Worm (Caenorhabditis elegans) whole organism, L1 larva: ENCODE results near the gene K07C5.13.

ENCODE experiments used
- C34B4.2 ChIP-seq: sonication (generic microtip); optimal IDR thresholded peaks from 2 replicates; lab custom pipeline; 2017; ENCODE audit warnings: mild to moderate bottlenecking, missing genetic modification characterization, missing compliant biosample characterization
- F16B12.6 ChIP-seq: fragments of 150-350 bp; optimal IDR thresholded peaks from 2 replicates; lab custom pipeline; 2014; ENCODE audit warnings: missing biosample characterization, missing genetic modification characterization
- Y116A8C.19 ChIP-seq: sonication (generic microtip); optimal IDR thresholded peaks from 2 replicates; lab custom pipeline; 2016; ENCODE audit warnings: missing compliant biosample characterization, missing genetic modification characterization, borderline replicate concordance
- aha-1 ChIP-seq: fragments of 150-350 bp; optimal IDR thresholded peaks from 2 replicates; lab custom pipeline; 2014; ENCODE audit warnings: missing biosample characterization, missing genetic modification characterization
- alr-1 ChIP-seq: fragments of 200-800 bp; sonication (Bioruptor generic); optimal IDR thresholded peaks from 2 replicates; lab custom pipeline; 2018; ENCODE audit warnings: borderline replicate concordance, mild to moderate bottlenecking, missing genetic modification characterization, missing compliant biosample characterization
- ama-1 ChIP-seq: fragments of 150-350 bp; optimal IDR thresholded peaks from 2 replicates; lab custom pipeline; 2014
- ceh-63 ChIP-seq: fragments of 200-800 bp; sonication (Bioruptor generic); optimal IDR thresholded peaks from 2 replicates; lab custom pipeline; 2018; ENCODE audit warnings: mild to moderate bottlenecking, missing genetic modification characterization, missing compliant biosample characterization
- ceh-8 ChIP-seq: fragments of 200-800 bp; sonication (Bioruptor generic); optimal IDR thresholded peaks from 2 replicates; lab custom pipeline; 2018; ENCODE audit warnings: mild to moderate bottlenecking, missing genetic modification characterization, moderate library complexity, missing compliant biosample characterization
- ceh-82 ChIP-seq, 3 experiments: fragments of 150-350 bp in 1 of 3; sonication (generic microtip) in 2 of 3; optimal IDR thresholded peaks; 2 replicates each; lab custom pipeline; 2014 to 2017; ENCODE audit warnings: missing biosample characterization in 3 of 3, missing genetic modification characterization in 3 of 3
- ceh-90 ChIP-seq: sonication (generic microtip); optimal IDR thresholded peaks from 2 replicates; lab custom pipeline; 2016; ENCODE audit warnings: missing genetic modification characterization, missing compliant biosample characterization
- ces-1 ChIP-seq: fragments of 150-350 bp; optimal IDR thresholded peaks from 2 replicates; lab custom pipeline; 2014; ENCODE audit warnings: missing biosample characterization, missing genetic modification reagents, missing genetic modification characterization
- dsc-1 ChIP-seq: sonication (generic microtip); optimal IDR thresholded peaks from 2 replicates; lab custom pipeline; 2016; ENCODE audit warnings: mild to moderate bottlenecking, missing genetic modification characterization, missing compliant biosample characterization
- efl-3 ChIP-seq: fragments of 200-800 bp; sonication (Bioruptor generic); optimal IDR thresholded peaks from 2 replicates; lab custom pipeline; 2018; ENCODE audit warnings: mild to moderate bottlenecking, missing genetic modification characterization, missing compliant biosample characterization
- elt-2 ChIP-seq: sonication (generic microtip); optimal IDR thresholded peaks from 2 replicates; lab custom pipeline; 2016; ENCODE audit warnings: missing genetic modification characterization, mild to moderate bottlenecking, inconsistent platforms, missing compliant biosample characterization, missing genetic modification reagents
- elt-3 ChIP-seq, 6 experiments: fragments of 150-350 bp in 1 of 6; sonication (generic microtip); optimal IDR thresholded peaks; 2 replicates each; lab custom pipeline; 2017 to 2018; ENCODE audit warnings: missing biosample characterization in 6 of 6, missing genetic modification characterization in 6 of 6, inconsistent platforms in 1 of 6
- fkh-10 ChIP-seq: sonication (generic microtip); optimal IDR thresholded peaks from 2 replicates; lab custom pipeline; 2017; ENCODE audit warnings: missing biosample characterization, missing genetic modification reagents, missing genetic modification characterization
- fkh-4 ChIP-seq: sonication (generic microtip); optimal IDR thresholded peaks from 2 replicates; lab custom pipeline; 2016; ENCODE audit warnings: missing compliant biosample characterization, missing genetic modification characterization, borderline replicate concordance
- fos-1 ChIP-seq: fragments of 150-350 bp; optimal IDR thresholded peaks from 2 replicates; lab custom pipeline; 2014; ENCODE audit warnings: missing biosample characterization, missing genetic modification characterization
- grh-1 ChIP-seq: fragments of 200-800 bp; sonication (Bioruptor generic); IDR thresholded peaks from 2 replicates; pipeline ENCODE4 v1.3.6; 2022; ENCODE audit warnings: missing genetic modification reagents, missing genetic modification characterization, missing compliant biosample characterization
- hlh-17 ChIP-seq: fragments of 200-800 bp; sonication (Bioruptor generic); optimal IDR thresholded peaks from 2 replicates; lab custom pipeline; 2018; ENCODE audit warnings: missing genetic modification characterization, mild to moderate bottlenecking, missing compliant biosample characterization, moderate library complexity, borderline replicate concordance
- hlh-4 ChIP-seq: sonication (generic microtip); optimal IDR thresholded peaks from 2 replicates; lab custom pipeline; 2016; ENCODE audit warnings: mild to moderate bottlenecking, missing genetic modification characterization, missing compliant biosample characterization
- irx-1 ChIP-seq: sonication (generic microtip); optimal IDR thresholded peaks from 2 replicates; lab custom pipeline; 2016; ENCODE audit warnings: missing genetic modification characterization, missing compliant biosample characterization
- jun-1 ChIP-seq: fragments of 150-350 bp; optimal IDR thresholded peaks from 2 replicates; lab custom pipeline; 2014; ENCODE audit warnings: missing biosample characterization, missing genetic modification reagents, missing genetic modification characterization
- lin-14 ChIP-seq: fragments of 200-800 bp; sonication (Bioruptor generic); optimal IDR thresholded peaks from 2 replicates; lab custom pipeline; 2018; ENCODE audit warnings: mild to moderate bottlenecking, missing genetic modification characterization, moderate library complexity, missing compliant biosample characterization
- lin-15B ChIP-seq: fragments of 150-350 bp; sonication (generic microtip); optimal IDR thresholded peaks from 3 replicates; lab custom pipeline; 2014; ENCODE audit warnings: missing biosample characterization, missing genetic modification characterization
- lsy-2 ChIP-seq, 2 experiments: fragments of 150-350 bp; optimal IDR thresholded peaks; 2 replicates each; lab custom pipeline; 2014; ENCODE audit warnings: missing biosample characterization in 2 of 2, missing genetic modification characterization in 2 of 2
- mab-9 ChIP-seq: fragments of 200-800 bp; sonication (Bioruptor generic); IDR thresholded peaks from 2 replicates; pipeline ENCODE4 v1.3.6; 2022; ENCODE audit warnings: missing genetic modification reagents, missing genetic modification characterization, missing compliant biosample characterization
- mef-2 ChIP-seq: fragments of 150-350 bp; optimal IDR thresholded peaks from 2 replicates; lab custom pipeline; 2014; ENCODE audit warnings: missing biosample characterization, missing genetic modification characterization
- mep-1 ChIP-seq: fragments of 150-350 bp; optimal IDR thresholded peaks from 2 replicates; lab custom pipeline; 2014; ENCODE audit warnings: missing biosample characterization, missing genetic modification characterization
- nhr-11 ChIP-seq: fragments of 150-350 bp; optimal IDR thresholded peaks from 2 replicates; lab custom pipeline; 2014; ENCODE audit warnings: missing biosample characterization, missing genetic modification characterization
- nhr-12 ChIP-seq: sonication (generic microtip); optimal IDR thresholded peaks from 2 replicates; lab custom pipeline; 2017; ENCODE audit warnings: missing biosample characterization, missing genetic modification characterization
- nhr-19 ChIP-seq: fragments of 200-800 bp; sonication (Bioruptor generic); conservative IDR thresholded peaks from 2 replicates; pipeline ENCODE4 v1.3.6; 2022; ENCODE audit warnings: missing genetic modification characterization, missing compliant biosample characterization
- nhr-20 ChIP-seq: sonication (generic microtip); optimal IDR thresholded peaks from 2 replicates; lab custom pipeline; 2016; ENCODE audit warnings: mild to moderate bottlenecking, missing genetic modification characterization, missing compliant biosample characterization
- nhr-76 ChIP-seq: sonication (generic microtip); optimal IDR thresholded peaks from 2 replicates; lab custom pipeline; 2017; ENCODE audit warnings: missing biosample characterization, missing genetic modification characterization
- nhr-85 ChIP-seq: sonication (generic microtip); peaks from one replicate; lab custom pipeline; 2016; ENCODE audit warnings: missing genetic modification characterization, inconsistent platforms, missing compliant biosample characterization
- nhr-90 ChIP-seq: sonication (generic microtip); optimal IDR thresholded peaks from 2 replicates; lab custom pipeline; 2016; ENCODE audit warnings: mild to moderate bottlenecking, missing genetic modification characterization, missing compliant biosample characterization; ENCODE audit not compliant: poor library complexity
- pax-3 ChIP-seq: fragments of 200-800 bp; sonication (Bioruptor generic); optimal IDR thresholded peaks from 2 replicates; lab custom pipeline; 2018; ENCODE audit warnings: mild to moderate bottlenecking, missing genetic modification characterization, moderate library complexity, missing compliant biosample characterization
- pqm-1 ChIP-seq: sonication (generic microtip); optimal IDR thresholded peaks from 3 replicates; lab custom pipeline; 2017; ENCODE audit warnings: missing biosample characterization, missing genetic modification characterization
- rnt-1 ChIP-seq: sonication (generic microtip); optimal IDR thresholded peaks from 2 replicates; lab custom pipeline; 2016; ENCODE audit warnings: mild to moderate bottlenecking, missing genetic modification characterization, moderate library complexity, missing compliant biosample characterization
- skn-1 ChIP-seq: fragments of 150-350 bp; optimal IDR thresholded peaks from 2 replicates; lab custom pipeline; 2014; ENCODE audit warnings: missing biosample characterization, missing genetic modification characterization
- sup-37 ChIP-seq: fragments of 200-800 bp; sonication (Bioruptor generic); optimal IDR thresholded peaks from 2 replicates; lab custom pipeline; 2018; ENCODE audit warnings: mild to moderate bottlenecking, missing genetic modification characterization, missing compliant biosample characterization
- tbx-2 ChIP-seq: sonication (generic microtip); optimal IDR thresholded peaks from 2 replicates; lab custom pipeline; 2016; ENCODE audit warnings: missing genetic modification characterization, missing compliant biosample characterization
- tlp-1 ChIP-seq: fragments of 150-350 bp; optimal IDR thresholded peaks from 2 replicates; lab custom pipeline; 2014; ENCODE audit warnings: missing biosample characterization, missing genetic modification characterization
- unc-30 ChIP-seq: sonication (generic microtip); optimal IDR thresholded peaks from 2 replicates; lab custom pipeline; 2017; ENCODE audit warnings: missing biosample characterization, missing genetic modification characterization
- unc-86 ChIP-seq: sonication (generic microtip); optimal IDR thresholded peaks from 2 replicates; lab custom pipeline; 2016; ENCODE audit warnings: missing genetic modification characterization, missing compliant biosample characterization
- unc-98 ChIP-seq: fragments of 200-800 bp; sonication (Bioruptor generic); IDR thresholded peaks from 2 replicates; pipeline ENCODE4 v1.3.6; 2022; ENCODE audit warnings: missing genetic modification characterization, missing compliant biosample characterization
- vab-15 ChIP-seq: sonication (generic microtip); optimal IDR thresholded peaks from 2 replicates; lab custom pipeline; 2017; ENCODE audit warnings: missing genotype, mild to moderate bottlenecking, missing genetic modification characterization, missing compliant biosample characterization
- xbp-1 ChIP-seq: sonication (generic microtip); optimal IDR thresholded peaks from 2 replicates; lab custom pipeline; 2016; ENCODE audit warnings: missing genetic modification characterization, missing compliant biosample characterization
- zip-4 ChIP-seq: fragments of 200-800 bp; sonication (Bioruptor generic); optimal IDR thresholded peaks from 2 replicates; lab custom pipeline; 2018; ENCODE audit warnings: mild to moderate bottlenecking, missing genetic modification characterization, moderate library complexity, missing compliant biosample characterization

Gene K07C5.13

ce11 chrV:10352928-10353427, 11.1 kb downstream of the K07C5.13 start, which contains the start of gene nol-56 (continued):
- TF ChIP-seq ceh-90 (tag; lab: Kevin White, UChicago) (peak; percentile 75), pqm-1 (no peak), nhr-12 (tag; lab: Kevin White, UChicago) (no peak), rnt-1 (tag; lab: Kevin White, UChicago) (peak; percentile 95), hlh-17 (no peak), alr-1 (tag; lab: Kevin White, UChicago) (no peak), C34B4.2 (tag; lab: Kevin White, UChicago) (no peak), mab-9 (GFP tag; lab: Robert Waterston, UW) (peak; percentile 62)

ce11 chrV:10355773-10356335, 14.0 kb downstream of the K07C5.13 start, which contains the start of gene sluh-7:
Gene sluh-7 (minus strand): TSS chrV:10355823.
- TF ChIP-seq nhr-11 (tag; lab: Kevin White, UChicago) (peak; percentile 28), lin-15B (tag; lab: Kevin White, UChicago) (peak; percentile 79), mef-2 (tag; lab: Kevin White, UChicago) (peak; percentile 12), nhr-85 (tag; lab: Kevin White, UChicago) (peak; percentile 95), ceh-8 (GFP tag; lab: Kevin White, UChicago) (no peak), skn-1 (peak; percentile 73), ceh-82 (tag; optimal IDR thresholded peaks at IDR 0.05; lab: Kevin White, UChicago) (peak; percentile 69 to 78 (median 74)), tlp-1 (no peak), grh-1 (GFP tag; lab: Robert Waterston, UW) (peak; percentile 67), hlh-17 (no peak), nhr-12 (tag; lab: Kevin White, UChicago) (no peak), unc-30 (tag; lab: Kevin White, UChicago) (peak; percentile 22), Y116A8C.19 (tag; lab: Kevin White, UChicago) (peak; percentile 77), unc-86 (peak; percentile 82), vab-15 (tag; lab: Kevin White, UChicago) (peak; percentile 60), unc-98 (GFP tag; lab: Robert Waterston, UW) (peak; percentile 85), ceh-90 (tag; lab: Kevin White, UChicago) (peak; percentile 96), fkh-4 (peak; percentile 95), tbx-2 (tag; lab: Kevin White, UChicago) (peak; percentile 91), irx-1 (peak; percentile 95), nhr-90 (peak; percentile 97), ama-1 (lab: Kevin White, UChicago) (no peak), fkh-10 (GFP tag; lab: Kevin White, UChicago) (no peak), nhr-19 (GFP tag; lab: Robert Waterston, UW) (peak; percentile 87), mep-1 (tag; lab: Kevin White, UChicago) (peak; percentile 93), lin-14 (GFP tag; lab: Kevin White, UChicago) (peak; percentile 81), F16B12.6 (tag; lab: Kevin White, UChicago) (peak; percentile 6), dsc-1 (tag; lab: Kevin White, UChicago) (peak; percentile 91), ceh-63 (GFP tag; lab: Kevin White, UChicago) (no peak), xbp-1 (tag; lab: Kevin White, UChicago) (peak; percentile 89), fos-1 (peak; percentile 44), jun-1 (tag; lab: Kevin White, UChicago) (no peak), nhr-20 (tag; lab: Kevin White, UChicago) (peak; percentile 88), elt-3 (tag; optimal IDR thresholded peaks at IDR 0.05; lab: Kevin White, UChicago) (peak in 2 of 6 experiments; percentile 54 to 71), aha-1 (tag; lab: Kevin White, UChicago) (no peak), rnt-1 (tag; lab: Kevin White, UChicago) (peak; percentile 99), efl-3 (GFP tag; lab: Kevin White, UChicago) (peak; percentile 11), ces-1 (no peak), zip-4 (GFP tag; lab: Kevin White, UChicago) (peak; percentile 20), pax-3 (peak; percentile 84), lsy-2 (tag; optimal IDR thresholded peaks at IDR 0.05; lab: Kevin White, UChicago) (peak; percentile 82 to 84), elt-2 (peak; percentile 65), sup-37 (GFP tag; lab: Kevin White, UChicago) (peak; percentile 63), nhr-76 (tag; lab: Kevin White, UChicago) (no peak), hlh-4 (tag; lab: Kevin White, UChicago) (peak; percentile 3)
